Fruit fly (Drosophila melanogaster) whole organism, pupa: ENCODE data around the gene yellow-c.

Source experiments
- CG8301 ChIP-seq: fragments of 200-800 bp; sonication (Bioruptor generic); optimal IDR thresholded peaks from 2 replicates; lab custom pipeline; 2018; ENCODE audit warnings: missing biosample characterization, mild to moderate bottlenecking, missing genetic modification characterization
- CG9948 ChIP-seq: fragments of 200-800 bp; sonication (Bioruptor generic); optimal IDR thresholded peaks from 2 replicates; lab custom pipeline; 2018; ENCODE audit warnings: missing biosample characterization, mild to moderate bottlenecking, missing genetic modification characterization, moderate library complexity
- EcR ChIP-seq: fragments of 200-800 bp; sonication (Bioruptor generic); optimal IDR thresholded peaks from 3 replicates; lab custom pipeline; 2019; ENCODE audit warnings: missing biosample characterization, missing genetic modification characterization, mild to moderate bottlenecking, moderate library complexity, missing genetic modification reagents
- Pif1B ChIP-seq: fragments of 200-800 bp; sonication (Bioruptor generic); optimal IDR thresholded peaks from 3 replicates; lab custom pipeline; 2016; ENCODE audit warnings: missing biosample characterization, missing genetic modification characterization

- TF ChIP-seq EcR (GFP tag; lab: Kevin White, UChicago): no peak
- TF ChIP-seq CG8301 (tag; lab: Kevin White, UChicago): no peak
- no peak for TF ChIP-seq Pif1B (GFP tag; lab: Kevin White, UChicago)
- no peak for TF ChIP-seq CG9948 (tag; lab: Kevin White, UChicago)
Observed at dm6 chr2L:15035366-15035765, at the start of gene yellow-c.
